Worm (Caenorhabditis elegans): ENCODE measurements around the gene C10F3.7.

- TF ChIP-seq him-1 (tag; optimal IDR thresholded peaks at IDR 0.05) (no peak), W03F9.2 (tag; optimal IDR thresholded peaks at IDR 0.05) (no peak)
Observed at ce11 chrV:5995598-5995997, 8.9 kb upstream of the C10F3.7 start.
